Worm (Caenorhabditis elegans) whole organism, early embryonic: Measurements from ENCODE around the gene emb-27.

Experiments
- B0310.2 ChIP-seq: sonication (generic microtip); optimal IDR thresholded peaks from 2 replicates; lab custom pipeline; 2016; ENCODE audit warnings: mild to moderate bottlenecking, missing genetic modification characterization, missing compliant biosample characterization
- ama-1 ChIP-seq: fragments of 150-350 bp; optimal IDR thresholded peaks from 2 replicates; lab custom pipeline; 2014
- ceh-13 ChIP-seq: fragments of 200-800 bp; sonication (Bioruptor generic); optimal IDR thresholded peaks from 2 replicates; lab custom pipeline; 2018; ENCODE audit warnings: mild to moderate bottlenecking, missing genetic modification characterization, missing compliant biosample characterization
- ceh-36 ChIP-seq: sonication (generic microtip); optimal IDR thresholded peaks from 2 replicates; lab custom pipeline; 2016; ENCODE audit warnings: missing genetic modification characterization, inconsistent platforms, missing compliant biosample characterization
- ets-7 ChIP-seq: sonication (generic microtip); optimal IDR thresholded peaks from 2 replicates; lab custom pipeline; 2016; ENCODE audit warnings: missing genotype, missing genetic modification characterization, missing compliant biosample characterization
- flt-1 ChIP-seq: fragments of 200-800 bp; sonication (Bioruptor generic); IDR thresholded peaks from 2 replicates; pipeline ENCODE4 v1.3.6; 2022; ENCODE audit warnings: missing genetic modification characterization, missing compliant biosample characterization
- hnd-1 ChIP-seq: sonication (generic microtip); optimal IDR thresholded peaks from 2 replicates; lab custom pipeline; 2016; ENCODE audit warnings: missing genetic modification characterization, missing compliant biosample characterization
- scrt-1 ChIP-seq: fragments of 200-800 bp; sonication (Bioruptor generic); IDR thresholded peaks from 2 replicates; pipeline ENCODE4 v1.3.6; 2022; ENCODE audit warnings: missing genetic modification characterization, missing compliant biosample characterization
- tbx-11 ChIP-seq: fragments of 200-800 bp; sonication (Bioruptor generic); IDR thresholded peaks from 2 replicates; pipeline ENCODE4 v1.3.6; 2022; ENCODE audit warnings: missing genetic modification characterization, missing compliant biosample characterization
- tra-4 ChIP-seq: sonication (generic microtip); optimal IDR thresholded peaks from 2 replicates; lab custom pipeline; 2017; ENCODE audit warnings: missing genetic modification characterization, missing compliant biosample characterization

emb-27 gene

DNA sequence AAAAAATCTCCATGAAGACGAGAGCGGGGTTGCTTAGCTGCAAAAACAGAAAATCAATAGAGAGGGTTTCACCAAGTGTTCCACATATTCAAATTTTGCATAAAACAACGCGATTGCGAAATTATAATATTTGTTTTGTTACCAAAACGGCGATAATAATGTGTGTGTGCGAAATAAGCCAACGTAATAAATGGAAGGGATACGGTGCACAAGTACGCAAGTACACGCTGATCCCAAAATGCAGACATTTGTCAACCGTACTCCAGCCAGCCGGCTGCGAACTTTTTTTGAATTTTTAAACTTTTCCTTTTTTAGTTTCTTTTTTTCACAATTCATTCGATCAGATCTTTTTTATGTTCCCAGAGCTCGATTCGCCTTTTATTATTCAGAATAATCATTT, 37.1 kb downstream of the emb-27 start, which contains the start of gene ire-1:
Gene ire-1 (minus strand): TSS at position 44 of the 400 bp plus-strand sequence.
- no peak for TF ChIP-seq ama-1 (lab: Kevin White, UChicago)
- no peak for TF ChIP-seq B0310.2 (tag; lab: Kevin White, UChicago)

- TF ChIP-seq flt-1: no peak
Observed at ce11 chrII:8117426-8117825, 44.5 kb downstream of the emb-27 start.

- TF ChIP-seq scrt-1 (GFP tag; lab: Robert Waterston, UW) (no peak), tbx-11 (no peak), ama-1 (lab: Kevin White, UChicago) (no peak), hnd-1 (tag; lab: Kevin White, UChicago) (no peak), ceh-36 (tag; lab: Kevin White, UChicago) (no peak), ceh-13 (GFP tag; lab: Kevin White, UChicago) (no peak), tra-4 (tag; lab: Kevin White, UChicago) (no peak), ets-7 (tag; lab: Kevin White, UChicago) (no peak)
Observed at ce11 chrII:8116159-8116558, 45.8 kb downstream of the emb-27 start, which contains the start of gene unc-105. unc-105 (plus strand) TSS chrII:8116459.

ce11 chrII:8112063-8112462, 49.9 kb downstream of the emb-27 start, which contains the start of gene lron-4:
lron-4 (minus strand) TSS chrII:8112163.
- TF ChIP-seq ceh-36 (tag; lab: Kevin White, UChicago): no peak
- no peak for TF ChIP-seq ama-1 (lab: Kevin White, UChicago)
- TF ChIP-seq ets-7 (tag; lab: Kevin White, UChicago): no peak
- TF ChIP-seq tbx-11: no peak
- TF ChIP-seq ceh-13 (GFP tag; lab: Kevin White, UChicago): no peak
- no peak for TF ChIP-seq scrt-1 (GFP tag; lab: Robert Waterston, UW)
